Worm (Caenorhabditis elegans) whole organism, young adult: ENCODE data around the gene F53F4.11.

ENCODE experiments used
- B0261.1 ChIP-seq: sonication (generic microtip); optimal IDR thresholded peaks from 2 replicates; lab custom pipeline; 2016; ENCODE audit warnings: mild to moderate bottlenecking, missing genetic modification characterization, moderate library complexity, missing compliant biosample characterization
- C17E4.6 ChIP-seq: fragments of 200-800 bp; sonication (Bioruptor generic); IDR thresholded peaks from 2 replicates; pipeline ENCODE4 v1.3.6; 2022; ENCODE audit warnings: missing genetic modification reagents, missing genetic modification characterization, missing compliant biosample characterization
- D2030.7 ChIP-seq: fragments of 200-800 bp; sonication (Bioruptor generic); IDR thresholded peaks from 2 replicates; pipeline ENCODE4 v1.3.6; 2022; ENCODE audit warnings: missing genetic modification reagents, missing genetic modification characterization, missing compliant biosample characterization
- F10E7.11 ChIP-seq: sonication (generic microtip); optimal IDR thresholded peaks from 2 replicates; lab custom pipeline; 2017; ENCODE audit warnings: mild to moderate bottlenecking, missing genetic modification characterization, moderate library complexity, missing compliant biosample characterization
- F22D6.2 ChIP-seq: sonication (generic microtip); optimal IDR thresholded peaks from 2 replicates; lab custom pipeline; 2016; ENCODE audit warnings: mild to moderate bottlenecking, missing genetic modification characterization, missing compliant biosample characterization
- F57A8.1 ChIP-seq: fragments of 200-800 bp; sonication (Bioruptor generic); optimal IDR thresholded peaks from 2 replicates; lab custom pipeline; 2018; ENCODE audit warnings: mild to moderate bottlenecking, missing genetic modification characterization, moderate library complexity, missing compliant biosample characterization
- F57C9.4 ChIP-seq: sonication (generic microtip); optimal IDR thresholded peaks from 2 replicates; lab custom pipeline; 2017; ENCODE audit warnings: mild to moderate bottlenecking, missing genetic modification characterization, missing compliant biosample characterization
- K11D2.4 ChIP-seq: fragments of 200-800 bp; sonication (Bioruptor generic); IDR thresholded peaks from 2 replicates; pipeline ENCODE4 v1.3.6; 2022; ENCODE audit warnings: missing genetic modification reagents, missing genetic modification characterization, missing compliant biosample characterization
- Y95B8A.8 ChIP-seq: fragments of 200-800 bp; sonication (Bioruptor generic); IDR thresholded peaks from 2 replicates; pipeline ENCODE4 v1.3.6; 2022; ENCODE audit warnings: missing genetic modification reagents, missing genetic modification characterization, missing compliant biosample characterization
- attf-6 ChIP-seq: fragments of 200-800 bp; sonication (Bioruptor generic); IDR thresholded peaks from 2 replicates; pipeline ENCODE4 v1.3.6; 2022; ENCODE audit warnings: missing genetic modification reagents, missing genetic modification characterization, missing compliant biosample characterization
- bed-1 ChIP-seq: fragments of 200-800 bp; sonication (Bioruptor generic); IDR thresholded peaks from 2 replicates; pipeline ENCODE4 v1.3.6; 2022; ENCODE audit warnings: missing genetic modification reagents, missing genetic modification characterization, missing compliant biosample characterization
- bed-2 ChIP-seq: fragments of 200-800 bp; sonication (Bioruptor generic); IDR thresholded peaks from 2 replicates; pipeline ENCODE4 v1.3.6; 2022; ENCODE audit warnings: missing genetic modification reagents, missing genetic modification characterization, missing compliant biosample characterization
- ceh-40 ChIP-seq: fragments of 200-800 bp; sonication (Bioruptor generic); IDR thresholded peaks from 2 replicates; pipeline ENCODE4 v1.3.6; 2022; ENCODE audit warnings: missing genetic modification characterization, missing compliant biosample characterization
- ceh-58 ChIP-seq: fragments of 200-800 bp; sonication (Bioruptor generic); IDR thresholded peaks from 2 replicates; pipeline ENCODE4 v1.3.6; 2022; ENCODE audit warnings: missing genetic modification characterization, missing compliant biosample characterization
- dpff-1 ChIP-seq: sonication (generic microtip); optimal IDR thresholded peaks from 2 replicates; lab custom pipeline; 2017; ENCODE audit warnings: mild to moderate bottlenecking, missing genetic modification characterization, missing compliant biosample characterization
- dpl-1 ChIP-seq: fragments of 150-350 bp; optimal IDR thresholded peaks from 2 replicates; lab custom pipeline; 2014; ENCODE audit warnings: missing biosample characterization, missing genetic modification reagents, missing genetic modification characterization
- egrh-3 ChIP-seq: fragments of 200-800 bp; sonication (Bioruptor generic); IDR thresholded peaks from 2 replicates; pipeline ENCODE4 v1.3.6; 2022; ENCODE audit warnings: missing genetic modification reagents, missing genetic modification characterization, missing compliant biosample characterization
- hmg-1.2 ChIP-seq: fragments of 200-800 bp; sonication (Bioruptor generic); IDR thresholded peaks from 2 replicates; pipeline ENCODE4 v1.3.6; 2022; ENCODE audit warnings: missing genetic modification reagents, missing genetic modification characterization, missing compliant biosample characterization
- hmg-20 ChIP-seq: fragments of 200-800 bp; sonication (Bioruptor generic); IDR thresholded peaks from 2 replicates; pipeline ENCODE4 v1.3.6; 2022; ENCODE audit warnings: missing genetic modification reagents, missing genetic modification characterization, missing compliant biosample characterization
- lag-1 ChIP-seq: fragments of 200-800 bp; sonication (Bioruptor generic); IDR thresholded peaks from 2 replicates; pipeline ENCODE4 v1.3.6; 2022; ENCODE audit warnings: missing genetic modification reagents, missing genetic modification characterization, missing compliant biosample characterization
- let-526 ChIP-seq: fragments of 200-800 bp; sonication (Bioruptor generic); IDR thresholded peaks from 2 replicates; pipeline ENCODE4 v1.3.6; 2022; ENCODE audit warnings: missing genetic modification reagents, missing genetic modification characterization, missing compliant biosample characterization
- lin-35 ChIP-seq, 3 experiments: fragments of 150-350 bp in 2 of 3; sonication (generic microtip) in 1 of 3; optimal IDR thresholded peaks; 2 replicates each; lab custom pipeline; 2014 to 2018; ENCODE audit warnings: missing biosample characterization in 3 of 3, missing genetic modification characterization in 3 of 3, missing genetic modification reagents in 3 of 3
- madf-3 ChIP-seq: fragments of 200-800 bp; sonication (Bioruptor generic); IDR thresholded peaks from 2 replicates; pipeline ENCODE4 v1.3.6; 2022; ENCODE audit warnings: missing genetic modification reagents, missing genetic modification characterization, missing compliant biosample characterization
- mel-28 ChIP-seq: sonication (generic microtip); optimal IDR thresholded peaks from 2 replicates; lab custom pipeline; 2016; ENCODE audit warnings: borderline replicate concordance, mild to moderate bottlenecking, missing genetic modification characterization, missing compliant biosample characterization
- nfya-1 ChIP-seq: sonication (generic microtip); optimal IDR thresholded peaks from 2 replicates; lab custom pipeline; 2017; ENCODE audit warnings: antibody characterized with exemption, missing compliant biosample characterization, missing genetic modification characterization, borderline replicate concordance; ENCODE audit not compliant: insufficient read depth
- nhr-90 ChIP-seq: sonication (generic microtip); optimal IDR thresholded peaks from 2 replicates; lab custom pipeline; 2016; ENCODE audit warnings: missing genotype, mild to moderate bottlenecking, missing genetic modification characterization, missing compliant biosample characterization
- rcor-1 ChIP-seq: fragments of 200-800 bp; sonication (Bioruptor generic); IDR thresholded peaks from 2 replicates; pipeline ENCODE4 v1.3.6; 2022; ENCODE audit warnings: missing genetic modification reagents, missing genetic modification characterization, missing compliant biosample characterization
- snpc-1.1 ChIP-seq: sonication (generic microtip); optimal IDR thresholded peaks from 2 replicates; lab custom pipeline; 2017; ENCODE audit warnings: missing genetic modification characterization, mild to moderate bottlenecking, missing compliant biosample characterization, antibody characterized with exemption, moderate library complexity, missing genotype, missing genetic modification reagents; ENCODE audit not compliant: insufficient read depth
- somi-1 ChIP-seq: fragments of 200-800 bp; sonication (Bioruptor generic); optimal IDR thresholded peaks from 2 replicates; lab custom pipeline; 2018; ENCODE audit warnings: mild to moderate bottlenecking, missing genetic modification characterization, missing compliant biosample characterization
- unc-130 ChIP-seq: sonication (generic microtip); optimal IDR thresholded peaks from 2 replicates; lab custom pipeline; 2016; ENCODE audit warnings: missing genetic modification reagents, missing genetic modification characterization, missing compliant biosample characterization
- xnd-1 ChIP-seq: sonication (generic microtip); optimal IDR thresholded peaks from 2 replicates; lab custom pipeline; 2016; ENCODE audit warnings: missing genotype, missing genetic modification reagents, missing genetic modification characterization, missing compliant biosample characterization
- zfh-2 ChIP-seq: fragments of 200-800 bp; sonication (Bioruptor generic); conservative IDR thresholded peaks from 2 replicates; pipeline ENCODE4 v1.3.6; 2022; ENCODE audit warnings: missing genetic modification reagents, missing genetic modification characterization, missing compliant biosample characterization
- zim-3 ChIP-seq: sonication (generic microtip); optimal IDR thresholded peaks from 2 replicates; lab custom pipeline; 2017; ENCODE audit warnings: mild to moderate bottlenecking, missing genetic modification characterization, moderate library complexity, missing compliant biosample characterization
- ztf-18 ChIP-seq: sonication (generic microtip); optimal IDR thresholded peaks from 2 replicates; lab custom pipeline; 2016; ENCODE audit warnings: missing genotype, mild to moderate bottlenecking, missing genetic modification characterization, missing compliant biosample characterization
- ztf-25 ChIP-seq: fragments of 200-800 bp; sonication (Bioruptor generic); IDR thresholded peaks from 2 replicates; pipeline ENCODE4 v1.3.6; 2022; ENCODE audit warnings: missing genetic modification reagents, missing genetic modification characterization, missing compliant biosample characterization

Gene F53F4.11

ce11 chrV:13609806-13610205 is 14.5 kb downstream of the F53F4.11 start:
- TF ChIP-seq hmg-1.2 (GFP tag; lab: Robert Waterston, UW) (peak; percentile 63), bed-2 (GFP tag; lab: Robert Waterston, UW) (no peak), rcor-1 (GFP tag; lab: Robert Waterston, UW) (no peak), zim-3 (tag; lab: Kevin White, UChicago) (no peak), bed-1 (GFP tag; lab: Robert Waterston, UW) (no peak), lag-1 (GFP tag; lab: Robert Waterston, UW) (no peak), F22D6.2 (no peak)
- TF ChIP-seq, all 124 proteins: peak for 1

ce11 chrV:13608486-13608885 is 15.8 kb downstream of the F53F4.11 start:
- TF ChIP-seq somi-1 (GFP tag; lab: Kevin White, UChicago) (peak; percentile 30), xnd-1 (tag; lab: Kevin White, UChicago) (no peak), nfya-1 (tag; lab: Kevin White, UChicago) (no peak), F57C9.4 (no peak), hmg-20 (GFP tag; lab: Robert Waterston, UW) (no peak)

- TF ChIP-seq bed-2 (GFP tag; lab: Robert Waterston, UW) (no peak), nhr-90 (tag; lab: Kevin White, UChicago) (no peak), K11D2.4 (no peak), madf-3 (no peak), F57A8.1 (GFP tag; lab: Kevin White, UChicago) (no peak), zfh-2 (GFP tag; lab: Robert Waterston, UW) (no peak), D2030.7 (GFP tag; lab: Robert Waterston, UW) (no peak)
These were observed 17.6 kb downstream of the F53F4.11 start, which contains the start of gene fmo-4 for ce11 chrV:13606651-13607242. Gene fmo-4 (minus strand): TSS chrV:13606701.

ce11 chrV:13600882-13601281 is 23.4 kb downstream of the F53F4.11 start, which contains the start of gene rdy-2:
Gene rdy-2 (minus strand): TSS chrV:13600982.
- TF ChIP-seq mel-28 (tag; lab: Kevin White, UChicago) (no peak), C17E4.6 (GFP tag; lab: Robert Waterston, UW) (no peak), ztf-18 (tag; lab: Kevin White, UChicago) (no peak), ztf-25 (GFP tag; lab: Robert Waterston, UW) (no peak), B0261.1 (tag; lab: Kevin White, UChicago) (no peak), egrh-3 (GFP tag; lab: Robert Waterston, UW) (no peak), attf-6 (GFP tag; lab: Robert Waterston, UW) (no peak), snpc-1.1 (no peak), nhr-90 (tag; lab: Kevin White, UChicago) (no peak), let-526 (no peak), unc-130 (no peak), somi-1 (GFP tag; lab: Kevin White, UChicago) (no peak), ceh-58 (no peak), F10E7.11 (no peak), Y95B8A.8 (GFP tag; lab: Robert Waterston, UW) (no peak), ceh-40 (GFP tag; lab: Robert Waterston, UW) (no peak), dpff-1 (no peak), lin-35 (GFP tag; optimal IDR thresholded peaks at IDR 0.05; lab: Kevin White, UChicago) (no peak), dpl-1 (no peak)
